Fruit fly (Drosophila melanogaster): Measurements from ENCODE around the gene CG8813.

CG8813 gene

DNA sequence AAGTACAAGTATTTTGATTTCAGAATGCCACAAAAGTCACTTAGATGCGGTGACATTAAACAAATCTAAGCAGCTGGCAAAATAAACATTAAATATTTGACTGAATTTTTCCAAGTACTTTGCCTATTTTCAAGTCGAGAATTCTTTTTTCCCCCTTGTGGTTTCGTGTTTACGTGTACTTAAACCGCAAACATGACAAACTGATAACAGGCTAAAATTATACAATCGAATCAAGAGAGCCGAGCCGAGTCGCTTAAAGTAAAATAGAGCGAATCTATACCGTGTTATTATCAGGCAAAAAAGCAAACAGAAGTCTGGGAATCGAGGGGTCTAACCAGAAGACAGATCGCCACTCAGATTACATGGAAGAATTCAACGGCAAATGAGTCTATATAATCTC, 36.7 kb downstream of the CG8813 start (continued):
- TF ChIP-seq CG1602 (GFP tag; optimal IDR thresholded peaks at IDR 0.05), result no peak
- TF ChIP-seq Opbp (GFP tag; IDR thresholded peaks at IDR 0.05; ENCODE audit: partially characterized antibody), result no peak
- TF ChIP-seq Abd-B (GFP tag; optimal IDR thresholded peaks at IDR 0.05), result no peak
- no peak for TF ChIP-seq ash1 (GFP tag; optimal IDR thresholded peaks at IDR 0.05)
- peak; percentile 29 for TF ChIP-seq dmrt11E (tag; optimal IDR thresholded peaks at IDR 0.05)
- no peak for TF ChIP-seq sqz (GFP tag; optimal IDR thresholded peaks at IDR 0.05)
- no peak for TF ChIP-seq tap (tag; optimal IDR thresholded peaks at IDR 0.05)
- no peak for TF ChIP-seq Tbp (GFP tag; optimal IDR thresholded peaks at IDR 0.05)
- no peak for TF ChIP-seq CG42726 (GFP tag; IDR thresholded peaks at IDR 0.05; ENCODE audit: partially characterized antibody)
- TF ChIP-seq Nf-YB (GFP tag; optimal IDR thresholded peaks at IDR 0.05), result no peak
- no peak for TF ChIP-seq gsb-n (tag; optimal IDR thresholded peaks at IDR 0.05)
- TF ChIP-seq CG18262 (tag; optimal IDR thresholded peaks at IDR 0.05), result peak; percentile 27
- no peak for TF ChIP-seq Atf-2 (GFP tag; optimal IDR thresholded peaks at IDR 0.05)
- TF ChIP-seq trh (GFP tag; optimal IDR thresholded peaks at IDR 0.05), result no peak
- no peak for TF ChIP-seq Dip2 (GFP tag; IDR thresholded peaks at IDR 0.05)
- TF ChIP-seq odd (GFP tag; optimal IDR thresholded peaks at IDR 0.05), result no peak
- TF ChIP-seq CG32772 (GFP tag; IDR thresholded peaks at IDR 0.05), result no peak
- TF ChIP-seq Hmr (GFP tag; optimal IDR thresholded peaks at IDR 0.05), result no peak
- peak; percentile 52 for TF ChIP-seq lab (GFP tag; optimal IDR thresholded peaks at IDR 0.05)
- no peak for TF ChIP-seq Lpt (GFP tag; optimal IDR thresholded peaks at IDR 0.05)
- no peak for TF ChIP-seq CG2116 (GFP tag; optimal IDR thresholded peaks at IDR 0.05)
- TF ChIP-seq CG33557 (GFP tag; optimal IDR thresholded peaks at IDR 0.05), result no peak
- TF ChIP-seq HHEX (GFP tag; optimal IDR thresholded peaks at IDR 0.05), result peak; percentile 24
- no peak for TF ChIP-seq crol (GFP tag; IDR thresholded peaks at IDR 0.05)
- peak; percentile 4 for TF ChIP-seq PHDP (tag; optimal IDR thresholded peaks at IDR 0.05)
- no peak for TF ChIP-seq CG5245 (GFP tag; optimal IDR thresholded peaks at IDR 0.05)
- TF ChIP-seq GATAe (GFP tag; conservative IDR thresholded peaks at IDR 0.05), result no peak
- TF ChIP-seq emc (GFP tag; optimal IDR thresholded peaks at IDR 0.05), result no peak
- TF ChIP-seq CG32767 (GFP tag; IDR thresholded peaks at IDR 0.05), result no peak
- TF ChIP-seq CG17568 (GFP tag; optimal IDR thresholded peaks at IDR 0.05), result no peak
- TF ChIP-seq CG13287 (GFP tag; IDR thresholded peaks at IDR 0.05; ENCODE audit: partially characterized antibody), result no peak
- TF ChIP-seq CG18764 (GFP tag; optimal IDR thresholded peaks at IDR 0.05), result peak; percentile 8
- no peak for TF ChIP-seq gce (GFP tag; IDR thresholded peaks at IDR 0.05)
- TF ChIP-seq unc-4 (GFP tag; IDR thresholded peaks at IDR 0.05; ENCODE audit: partially characterized antibody), result no peak
- no peak for TF ChIP-seq cg (GFP tag; optimal IDR thresholded peaks at IDR 0.05)
- no peak for TF ChIP-seq tio (GFP tag; optimal IDR thresholded peaks at IDR 0.05)
- no peak for TF ChIP-seq peb (GFP tag; IDR thresholded peaks at IDR 0.05)
- no peak for TF ChIP-seq seq (GFP tag; IDR thresholded peaks at IDR 0.05)
- TF ChIP-seq CG17612 (GFP tag; IDR thresholded peaks at IDR 0.05), result no peak
- no peak for TF ChIP-seq chif (GFP tag; optimal IDR thresholded peaks at IDR 0.05)
- no peak; the same call in 1 of the 2 replicates for TF ChIP-seq Rfx (GFP tag; IDR thresholded peaks at IDR 0.05)
- no peak for TF ChIP-seq grau (tag; optimal IDR thresholded peaks at IDR 0.05)
- TF ChIP-seq CG17186 (GFP tag; optimal IDR thresholded peaks at IDR 0.05), result no peak
- TF ChIP-seq danr (GFP tag; IDR thresholded peaks at IDR 0.05), result no peak
- TF ChIP-seq gfzf (GFP tag; optimal IDR thresholded peaks at IDR 0.05), result no peak
- TF ChIP-seq ci (GFP tag; IDR thresholded peaks at IDR 0.05), result no peak
- no peak for TF ChIP-seq CG7786 (GFP tag; optimal IDR thresholded peaks at IDR 0.05)
- TF ChIP-seq CG14667 (GFP tag; IDR thresholded peaks at IDR 0.05), result no peak
- TF ChIP-seq pb (GFP tag; optimal IDR thresholded peaks at IDR 0.05), result no peak
- peak; percentile 7 for TF ChIP-seq CG1603 (tag; optimal IDR thresholded peaks at IDR 0.05)
- no peak for TF ChIP-seq CG17361 (GFP tag; IDR thresholded peaks at IDR 0.05)
- TF ChIP-seq ap (GFP tag; IDR thresholded peaks at IDR 0.05), result no peak
